Worm (Caenorhabditis elegans) whole organism, early embryonic: ENCODE measurements around the gene tre-3.

Experiments
- B0310.2 ChIP-seq: sonication (generic microtip); optimal IDR thresholded peaks from 2 replicates; lab custom pipeline; 2016; ENCODE audit warnings: mild to moderate bottlenecking, missing genetic modification characterization, missing compliant biosample characterization
- F13C5.2 ChIP-seq: sonication (generic microtip); optimal IDR thresholded peaks from 2 replicates; lab custom pipeline; 2017; ENCODE audit warnings: mild to moderate bottlenecking, missing genetic modification characterization, inconsistent platforms, missing compliant biosample characterization
- aly-1 ChIP-seq: sonication (generic microtip); optimal IDR thresholded peaks from 2 replicates; lab custom pipeline; 2016; ENCODE audit warnings: missing genetic modification characterization, missing compliant biosample characterization
- ama-1 ChIP-seq: fragments of 150-350 bp; optimal IDR thresholded peaks from 2 replicates; lab custom pipeline; 2014
- ceh-13 ChIP-seq: fragments of 200-800 bp; sonication (Bioruptor generic); optimal IDR thresholded peaks from 2 replicates; lab custom pipeline; 2018; ENCODE audit warnings: mild to moderate bottlenecking, missing genetic modification characterization, missing compliant biosample characterization
- ets-7 ChIP-seq: sonication (generic microtip); optimal IDR thresholded peaks from 2 replicates; lab custom pipeline; 2016; ENCODE audit warnings: missing genotype, missing genetic modification characterization, missing compliant biosample characterization
- flt-1 ChIP-seq: fragments of 200-800 bp; sonication (Bioruptor generic); IDR thresholded peaks from 2 replicates; pipeline ENCODE4 v1.3.6; 2022; ENCODE audit warnings: missing genetic modification characterization, missing compliant biosample characterization
- scrt-1 ChIP-seq: fragments of 200-800 bp; sonication (Bioruptor generic); IDR thresholded peaks from 2 replicates; pipeline ENCODE4 v1.3.6; 2022; ENCODE audit warnings: missing genetic modification characterization, missing compliant biosample characterization
- tbx-11 ChIP-seq: fragments of 200-800 bp; sonication (Bioruptor generic); IDR thresholded peaks from 2 replicates; pipeline ENCODE4 v1.3.6; 2022; ENCODE audit warnings: missing genetic modification characterization, missing compliant biosample characterization

DNA sequence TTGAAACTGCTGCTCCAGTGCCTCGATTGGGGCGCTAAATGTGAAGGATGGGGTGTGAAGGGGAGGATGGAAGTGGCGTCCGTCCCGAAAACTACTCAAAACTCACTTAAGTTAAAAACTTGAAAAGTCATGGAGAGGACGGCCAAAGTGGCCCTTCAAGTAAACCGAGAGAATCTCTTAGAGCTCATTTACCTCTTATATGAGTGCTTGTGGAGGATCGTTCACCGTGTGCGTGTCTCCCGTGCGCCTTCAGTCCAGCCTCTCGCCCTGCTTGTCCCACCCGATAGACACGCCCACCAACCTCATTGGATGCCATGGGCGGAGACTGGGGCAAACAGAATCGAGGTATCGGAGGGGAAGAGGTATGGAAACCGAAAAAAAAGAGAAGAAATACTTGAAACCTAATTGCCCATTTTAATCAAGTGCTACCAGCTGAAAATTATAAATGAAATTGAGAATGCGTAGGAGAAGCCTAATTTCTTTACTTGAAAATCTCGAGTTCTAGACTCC is 50.8 kb downstream of the tre-3 start, which contains the start of gene ceh-27:
- no peak for TF ChIP-seq flt-1 (GFP tag; lab: Robert Waterston, UW)
- TF ChIP-seq ets-7 (tag; lab: Kevin White, UChicago), result no peak
- no peak for TF ChIP-seq tbx-11 (GFP tag; lab: Robert Waterston, UW)
- TF ChIP-seq scrt-1, result no peak
- TF ChIP-seq ama-1 (lab: Kevin White, UChicago), result no peak
- no peak for TF ChIP-seq B0310.2
- TF ChIP-seq ceh-13 (GFP tag; lab: Kevin White, UChicago), result no peak
- TF ChIP-seq F13C5.2, result no peak
- no peak for TF ChIP-seq aly-1 (tag; lab: Kevin White, UChicago)
